Fruit fly (Drosophila melanogaster) whole organism, embryonic: Measurements from ENCODE around the gene CkIIbeta.

Source experiments
- B-H1 ChIP-seq: fragments of 200-800 bp; sonication (Bioruptor generic); IDR thresholded peaks from 3 replicates; pipeline ENCODE4 v1.3.6; 2022; ENCODE audit warnings: missing biosample characterization, missing genetic modification characterization
- CG14441 ChIP-seq: fragments of 200-800 bp; sonication (Bioruptor generic); IDR thresholded peaks from 2 replicates; pipeline ENCODE4 v1.3.6; 2022; ENCODE audit warnings: missing biosample characterization, missing genetic modification characterization
- fd3F ChIP-seq: fragments of 200-800 bp; sonication (Bioruptor generic); optimal IDR thresholded peaks from 2 replicates; lab custom pipeline; 2018; ENCODE audit warnings: missing biosample characterization, mild to moderate bottlenecking, missing genetic modification characterization, moderate library complexity
- maf-S ChIP-seq: fragments of 200-800 bp; sonication (Bioruptor generic); optimal IDR thresholded peaks from 2 replicates; lab custom pipeline; 2016; ENCODE audit warnings: missing biosample characterization, missing genetic modification characterization
- pho ChIP-seq: fragments of 200-800 bp; sonication (Bioruptor generic); optimal IDR thresholded peaks from 2 replicates; lab custom pipeline; 2016; ENCODE audit warnings: missing biosample characterization, missing genetic modification characterization
- run ChIP-seq: fragments of 200-800 bp; sonication (Bioruptor generic); optimal IDR thresholded peaks from 3 replicates; lab custom pipeline; 2018; ENCODE audit warnings: missing biosample characterization, mild to moderate bottlenecking, missing genetic modification characterization
- sim ChIP-seq: fragments of 200-800 bp; sonication (Bioruptor generic); IDR thresholded peaks from 2 replicates; pipeline ENCODE4 v1.3.6; 2022; ENCODE audit warnings: missing biosample characterization, missing genetic modification characterization
- vnd ChIP-seq: fragments of 200-800 bp; sonication (Bioruptor generic); IDR thresholded peaks from 3 replicates; pipeline ENCODE4 v1.3.6; 2022; ENCODE audit warnings: missing biosample characterization, missing genetic modification characterization; ENCODE audit not compliant: partially characterized antibody

DNA sequence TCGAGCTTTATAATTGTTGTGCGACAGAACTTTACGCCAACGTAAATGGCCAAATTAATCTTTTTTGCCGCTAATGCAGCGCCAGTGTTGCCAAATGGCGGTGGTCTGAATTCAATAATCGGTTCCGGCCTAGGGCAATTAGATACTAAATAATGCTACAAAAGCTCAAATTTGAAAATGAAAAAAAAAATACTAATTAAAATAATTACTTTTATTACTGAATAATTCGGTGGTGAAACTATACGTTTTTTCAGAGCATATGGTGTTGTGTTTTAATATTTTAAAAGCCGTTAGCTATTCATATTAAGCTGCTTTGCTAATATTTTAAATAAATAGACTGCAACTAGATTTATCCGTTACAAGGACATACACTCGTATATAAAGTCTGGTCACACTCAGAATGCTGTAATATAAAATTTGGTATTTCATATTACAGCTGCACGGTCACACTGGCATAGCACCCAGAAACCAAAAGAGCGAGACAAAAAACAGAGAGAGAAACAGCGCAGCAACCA, 24.2 kb downstream of the CkIIbeta start, which contains the start of the genes CG1578 and rudhira:
- no peak for TF ChIP-seq vnd (GFP tag; lab: Robert Waterston, UW)
- no peak for TF ChIP-seq pho (GFP tag; lab: Kevin White, UChicago)
- no peak for TF ChIP-seq run (tag; lab: Kevin White, UChicago)
- TF ChIP-seq maf-S (GFP tag; lab: Kevin White, UChicago) = no peak
- TF ChIP-seq CG14441 = no peak
- no peak for TF ChIP-seq B-H1
- TF ChIP-seq sim (GFP tag; lab: Robert Waterston, UW) = no peak
- no peak for TF ChIP-seq fd3F
